Worm (Caenorhabditis elegans): ENCODE measurements around the gene T22B7.8.

- no peak for TF ChIP-seq him-1 (tag; optimal IDR thresholded peaks at IDR 0.05)
- TF ChIP-seq dao-5 (tag; optimal IDR thresholded peaks at IDR 0.05) = no peak
- TF ChIP-seq W03F9.2 (tag; optimal IDR thresholded peaks at IDR 0.05) = no peak
Measured at ce11 chrX:5653813-5654212, 22.1 kb downstream of the T22B7.8 start, which contains the start of gene T22B7.7.

Data from whole organism, L4/young adult.